Fruit fly (Drosophila melanogaster): ENCODE results near the gene SuUR.
A peak's percentile ranks its signal among the peaks of the same experiment; 100 is the strongest.

The SuUR gene

DNA sequence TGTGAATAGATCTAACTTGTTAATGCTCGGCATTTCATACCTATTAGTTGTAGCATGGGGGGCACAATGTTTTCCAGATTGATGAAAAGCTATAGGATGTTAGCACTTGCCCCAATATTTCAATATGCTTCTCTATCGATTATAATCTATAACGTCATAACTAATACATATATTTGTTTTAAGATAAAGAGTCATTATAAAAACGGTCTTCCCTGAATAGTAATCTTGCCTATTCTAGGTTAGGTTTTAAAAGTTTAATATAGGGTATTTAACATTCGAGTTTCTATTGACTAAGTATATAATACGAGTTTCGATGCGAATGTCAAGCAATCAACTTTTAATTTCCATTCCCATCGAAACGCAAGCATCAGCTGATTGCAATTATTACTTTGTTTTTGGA, 3.6 kb upstream of the SuUR start, which contains the start of the genes CG6321 and Blos2 (continued):
- TF ChIP-seq CG32006 (GFP tag; optimal IDR thresholded peaks at IDR 0.05) (peak; percentile 81), svp (GFP tag) (no peak), spab (GFP tag; optimal IDR thresholded peaks at IDR 0.05) (peak; percentile 43), fd85E (GFP tag; optimal IDR thresholded peaks at IDR 0.05) (no peak), CG1621 (tag; optimal IDR thresholded peaks at IDR 0.05) (no peak), Gug (GFP tag; IDR thresholded peaks at IDR 0.05) (peak; percentile 41), Hr39 (GFP tag; optimal IDR thresholded peaks at IDR 0.05) (peak; percentile 65), dac (GFP tag; optimal IDR thresholded peaks at IDR 0.05) (peak; percentile 13), CG31627 (GFP tag; optimal IDR thresholded peaks at IDR 0.05) (peak; percentile 72), Eip78C (GFP tag) (peak; percentile 95), CG11294 (GFP tag; IDR thresholded peaks at IDR 0.05) (peak; percentile 41; the same call in 1 of the 2 replicates), CG10631 (GFP tag; optimal IDR thresholded peaks at IDR 0.05) (peak; percentile 69), Smox (GFP tag; optimal IDR thresholded peaks at IDR 0.05) (peak; percentile 75), esn (GFP tag; optimal IDR thresholded peaks at IDR 0.05) (peak; percentile 85), CG6276 (GFP tag; optimal IDR thresholded peaks at IDR 0.05) (peak; percentile 76), Eip93F (GFP tag; optimal IDR thresholded peaks at IDR 0.05) (no peak), CG9139 (GFP tag; optimal IDR thresholded peaks at IDR 0.05) (peak; percentile 65)

DNA sequence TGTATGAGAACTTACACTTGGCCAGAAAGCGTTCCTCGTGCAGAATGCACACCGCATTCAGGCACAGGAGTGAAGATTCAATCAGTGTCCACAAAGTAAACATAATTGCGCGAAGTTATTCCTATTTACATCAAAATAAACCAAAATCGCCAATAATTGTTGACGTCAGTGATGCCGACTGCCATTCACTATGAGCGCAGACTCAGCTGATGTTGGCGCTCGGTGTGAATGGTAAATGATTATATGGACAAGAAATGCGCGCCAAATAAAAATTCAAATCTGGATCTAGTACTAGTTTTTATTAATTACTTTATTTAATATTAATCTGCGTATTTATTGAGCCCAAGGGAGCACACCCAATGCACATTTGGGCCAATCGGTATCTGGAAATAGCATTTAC, 2.4 kb upstream of the SuUR start, which contains the start of gene CG32069:
Gene CG32069 (minus strand): TSS at position 174 of the 400 bp plus-strand sequence.
- TF ChIP-seq Eip78C (GFP tag) (peak; percentile 32), CG8119 (GFP tag; IDR thresholded peaks at IDR 0.05) (no peak), CG7368 (GFP tag; optimal IDR thresholded peaks at IDR 0.05) (no peak), svp (GFP tag) (no peak), fkh (GFP tag; optimal IDR thresholded peaks at IDR 0.05) (peak; percentile 5)

dm6 chr3L:11065850-11066249, 1.1 kb downstream of the SuUR start:
- TF ChIP-seq vri (GFP tag; optimal IDR thresholded peaks at IDR 0.05) (peak; percentile 82), CG10669 (GFP tag; optimal IDR thresholded peaks at IDR 0.05) (no peak), fkh (GFP tag; optimal IDR thresholded peaks at IDR 0.05) (peak; percentile 10), Eip78C (GFP tag) (peak; percentile 16)

- TF ChIP-seq eg (GFP tag; IDR thresholded peaks at IDR 0.05) (0 out of 3 replicates have a peak, but pooled peaks have one; percentile 8), CG3032 (tag; optimal IDR thresholded peaks at IDR 0.05) (no peak), dsx (GFP tag; optimal IDR thresholded peaks at IDR 0.05; ENCODE audit: poor library complexity, severe bottlenecking) (no peak), CG11762 (GFP tag; optimal IDR thresholded peaks at IDR 0.05; ENCODE audit: insufficient read depth) (no peak), Met (GFP tag; optimal IDR thresholded peaks at IDR 0.05) (no peak), CG3919 (GFP tag; optimal IDR thresholded peaks at IDR 0.05) (no peak), Eip93F (GFP tag; optimal IDR thresholded peaks at IDR 0.05) (no peak), esn (GFP tag; optimal IDR thresholded peaks at IDR 0.05) (peak; percentile 0), CG6276 (GFP tag; optimal IDR thresholded peaks at IDR 0.05) (no peak), Lpt (GFP tag; optimal IDR thresholded peaks at IDR 0.05) (no peak)
These were observed 5.0 kb downstream of the SuUR start, which contains the start of gene CG6310 for dm6 chr3L:11069764-11070163. CG6310 (minus strand) TSS chr3L:11069864.

- TF ChIP-seq vri (GFP tag; optimal IDR thresholded peaks at IDR 0.05) (peak; percentile 99), CG6163 (GFP tag; IDR thresholded peaks at IDR 0.05) (peak; percentile 39; the same call in 1 of the 3 replicates), Hr38 (GFP tag; optimal IDR thresholded peaks at IDR 0.05) (no peak)
These were observed 5.6 kb downstream of the SuUR start, which contains the start of gene Mocs1 for dm6 chr3L:11070372-11070854. Mocs1 (plus strand) TSS chr3L:11070526.

- TF ChIP-seq Hr38 (GFP tag; optimal IDR thresholded peaks at IDR 0.05) (no peak), CG6792 (GFP tag; optimal IDR thresholded peaks at IDR 0.05) (no peak), Eip93F (GFP tag; optimal IDR thresholded peaks at IDR 0.05) (no peak), CG34406 (GFP tag; optimal IDR thresholded peaks at IDR 0.05) (no peak), CG6808 (GFP tag; optimal IDR thresholded peaks at IDR 0.05) (no peak), CG10631 (GFP tag; optimal IDR thresholded peaks at IDR 0.05) (no peak), svp (GFP tag) (no peak), CG6163 (GFP tag; IDR thresholded peaks at IDR 0.05) (no peak), Smox (GFP tag; optimal IDR thresholded peaks at IDR 0.05) (no peak), fkh (GFP tag; optimal IDR thresholded peaks at IDR 0.05) (no peak), CG32006 (GFP tag; optimal IDR thresholded peaks at IDR 0.05) (no peak), achi (GFP tag; optimal IDR thresholded peaks at IDR 0.05) (no peak), CG11902 (GFP tag; optimal IDR thresholded peaks at IDR 0.05) (no peak), CG1621 (tag; optimal IDR thresholded peaks at IDR 0.05) (no peak)
These were observed 6.3 kb downstream of the SuUR start for dm6 chr3L:11071057-11071456.

Data from whole organism, prepupa.